Worm (Caenorhabditis elegans) whole organism, midembryonic: ENCODE measurements around the gene Y41D4B.1.

Experiments used
- T22C8.4 ChIP-seq: fragments of 200-800 bp; sonication (Bioruptor generic); IDR thresholded peaks from 2 replicates; pipeline ENCODE4 v1.3.6; 2022; ENCODE audit warnings: missing genetic modification characterization, missing compliant biosample characterization
- cog-1 ChIP-seq: sonication (generic microtip); optimal IDR thresholded peaks from 2 replicates; lab custom pipeline; 2016; ENCODE audit warnings: missing genetic modification characterization, missing compliant biosample characterization
- flt-1 ChIP-seq: fragments of 200-800 bp; sonication (Bioruptor generic); IDR thresholded peaks from 2 replicates; pipeline ENCODE4 v1.3.6; 2022; ENCODE audit warnings: missing genetic modification characterization, missing compliant biosample characterization
- klf-2 ChIP-seq: fragments of 200-800 bp; sonication (Bioruptor generic); conservative IDR thresholded peaks from 2 replicates; pipeline ENCODE4 v1.3.6; 2022; ENCODE audit warnings: missing genetic modification reagents, missing genetic modification characterization, missing compliant biosample characterization
- med-1 ChIP-seq: sonication (generic microtip); optimal IDR thresholded peaks from 2 replicates; lab custom pipeline; 2017; ENCODE audit warnings: missing genetic modification characterization, mild to moderate bottlenecking, missing compliant biosample characterization, antibody characterized with exemption, missing genetic modification reagents; ENCODE audit not compliant: insufficient read depth
- ref-1 ChIP-seq: fragments of 200-800 bp; sonication (Bioruptor generic); conservative IDR thresholded peaks from 2 replicates; pipeline ENCODE4 v1.3.6; 2022; ENCODE audit warnings: missing genetic modification reagents, missing genetic modification characterization, missing compliant biosample characterization
- tab-1 ChIP-seq: fragments of 200-800 bp; sonication (Bioruptor generic); IDR thresholded peaks from 2 replicates; pipeline ENCODE4 v1.3.6; 2022; ENCODE audit warnings: missing genetic modification characterization, missing compliant biosample characterization
- ztf-23 ChIP-seq: fragments of 200-800 bp; sonication (Bioruptor generic); IDR thresholded peaks from 2 replicates; pipeline ENCODE4 v1.3.6; 2022; ENCODE audit warnings: missing genetic modification reagents, missing genetic modification characterization, missing compliant biosample characterization
- ztf-29 ChIP-seq: fragments of 200-800 bp; sonication (Bioruptor generic); IDR thresholded peaks from 2 replicates; pipeline ENCODE4 v1.3.6; 2022; ENCODE audit warnings: missing genetic modification reagents, missing genetic modification characterization, missing compliant biosample characterization

Y41D4B.1 gene

DNA sequence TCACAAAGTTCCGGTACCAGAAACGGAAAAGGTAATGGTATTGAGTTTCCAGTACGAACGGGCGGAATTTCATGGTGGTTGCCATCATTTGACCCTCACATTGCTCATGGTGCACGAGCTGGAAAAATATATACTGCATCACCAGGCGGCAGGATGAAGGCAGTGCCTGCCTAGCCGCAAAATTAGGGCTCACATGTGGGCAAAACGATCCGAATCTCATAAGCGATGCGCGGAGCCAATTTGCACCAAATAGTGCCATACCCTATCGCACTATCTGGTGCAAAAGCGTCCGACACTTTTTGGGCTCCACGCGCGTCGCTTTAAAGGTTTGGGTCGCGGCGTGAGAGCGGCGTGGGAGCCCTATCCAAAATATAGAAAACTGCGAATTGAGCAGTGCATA is 6.7 kb downstream of the Y41D4B.1 start:
- TF ChIP-seq ztf-23 (GFP tag; lab: Robert Waterston, UW) (no peak), klf-2 (GFP tag; lab: Robert Waterston, UW) (no peak), T22C8.4 (no peak), cog-1 (tag; lab: Kevin White, UChicago) (no peak), flt-1 (GFP tag; lab: Robert Waterston, UW) (no peak), med-1 (no peak), ztf-29 (GFP tag; lab: Robert Waterston, UW) (no peak), tab-1 (GFP tag; lab: Robert Waterston, UW) (no peak), ref-1 (GFP tag; lab: Robert Waterston, UW) (no peak)

DNA sequence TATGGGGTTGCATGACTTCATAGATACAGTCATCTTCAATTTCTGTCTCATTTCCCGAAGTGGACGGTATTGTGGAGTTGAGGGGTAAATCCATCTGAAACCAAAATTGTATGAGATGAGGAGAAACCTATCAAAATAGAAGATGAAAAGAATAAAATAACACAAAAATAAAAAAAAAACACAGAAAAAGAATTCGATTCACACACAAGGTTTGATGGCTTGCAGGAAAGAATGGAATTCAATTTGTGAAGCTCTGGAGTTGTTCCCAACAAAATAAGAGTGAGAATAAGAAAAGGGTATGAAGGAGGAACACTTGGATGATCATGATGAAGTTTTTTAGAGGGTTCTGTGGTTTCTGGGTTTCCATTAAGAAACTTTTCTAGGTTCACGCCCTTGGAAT is 9.6 kb downstream of the Y41D4B.1 start, which contains the start of gene Y41D4B.24:
Gene Y41D4B.24, minus strand, starts transcription at position 101 of the 400 bp plus-strand sequence.
- no peak for TF ChIP-seq T22C8.4

DNA sequence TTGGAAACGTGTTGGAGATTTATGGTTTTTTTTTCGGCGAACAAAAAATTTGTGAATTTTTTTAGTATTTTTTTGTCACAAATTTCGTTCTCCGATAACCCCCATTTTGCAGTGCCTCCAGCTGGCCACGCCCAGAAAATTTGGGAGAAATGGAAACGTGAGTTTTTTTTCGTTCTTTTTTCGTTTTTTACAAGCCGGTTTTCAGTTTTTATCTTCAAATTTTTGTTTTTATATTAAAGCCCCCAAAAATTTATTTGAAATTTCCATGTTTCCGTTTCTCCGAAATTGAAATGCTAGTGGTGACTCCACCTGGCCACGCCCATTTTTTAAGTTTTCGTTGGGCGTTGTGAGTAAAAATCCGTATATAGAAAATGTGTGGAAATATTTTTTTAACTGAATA is 14.7 kb downstream of the Y41D4B.1 start:
- TF ChIP-seq cog-1 (tag; lab: Kevin White, UChicago) (no peak), T22C8.4 (no peak), flt-1 (GFP tag; lab: Robert Waterston, UW) (peak; percentile 59; the same call in 1 of the 2 replicates), med-1 (no peak), ztf-29 (GFP tag; lab: Robert Waterston, UW) (no peak), klf-2 (GFP tag; lab: Robert Waterston, UW) (0 out of 2 replicates have a peak, but pooled peaks have one; percentile 40), ref-1 (GFP tag; lab: Robert Waterston, UW) (0 out of 2 replicates have a peak, but pooled peaks have one; percentile 24), ztf-23 (GFP tag; lab: Robert Waterston, UW) (peak; percentile 63; the same call in 1 of the 2 replicates), tab-1 (GFP tag; lab: Robert Waterston, UW) (no peak)

DNA sequence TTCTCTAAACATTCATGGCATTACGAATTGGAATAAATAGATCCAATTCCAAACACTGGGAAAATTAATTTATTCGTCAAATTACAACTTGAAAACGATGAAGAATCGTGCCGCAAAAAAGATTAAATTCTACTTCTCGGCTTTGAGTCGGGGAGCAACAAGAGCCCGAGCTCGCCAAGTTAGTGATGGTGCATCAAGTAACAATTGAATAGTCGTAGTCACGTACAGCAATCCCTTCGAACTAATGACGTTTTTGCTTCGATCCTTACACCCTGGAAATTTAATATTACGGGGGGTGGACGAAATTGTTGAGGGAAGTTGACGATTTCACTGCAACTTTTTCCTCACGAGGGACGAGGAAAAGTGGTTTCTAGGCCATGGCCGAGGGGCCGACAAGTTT is 19.2 kb downstream of the Y41D4B.1 start:
- TF ChIP-seq ztf-29 (GFP tag; lab: Robert Waterston, UW) = no peak
- no peak for TF ChIP-seq ref-1 (GFP tag; lab: Robert Waterston, UW)
- TF ChIP-seq T22C8.4 = no peak
- TF ChIP-seq tab-1 (GFP tag; lab: Robert Waterston, UW) = no peak
- TF ChIP-seq ztf-23 (GFP tag; lab: Robert Waterston, UW) = no peak
- no peak for TF ChIP-seq cog-1 (tag; lab: Kevin White, UChicago)
- TF ChIP-seq flt-1 (GFP tag; lab: Robert Waterston, UW) = no peak
- no peak for TF ChIP-seq klf-2 (GFP tag; lab: Robert Waterston, UW)
- TF ChIP-seq med-1 = no peak

DNA sequence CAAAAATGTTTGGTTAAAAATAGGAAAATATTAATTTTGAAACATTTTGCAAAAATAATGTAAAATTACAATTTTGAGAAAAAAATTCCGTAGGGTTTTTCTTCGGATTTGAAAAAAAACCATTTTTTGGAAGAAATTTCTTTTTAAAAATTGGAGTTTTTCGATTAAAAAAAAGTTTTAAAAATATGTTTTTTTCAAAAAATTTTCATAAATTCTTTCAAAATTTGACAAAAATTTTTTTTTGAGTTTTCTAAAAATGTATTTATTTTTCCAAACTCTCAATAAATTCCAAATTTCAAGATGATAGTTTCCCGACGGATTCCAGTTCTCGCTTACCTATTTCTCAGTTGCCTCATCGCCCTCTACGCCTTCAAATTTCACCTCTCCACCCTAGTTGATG is 27.1 kb downstream of the Y41D4B.1 start, which contains the start of gene bus-2:
Gene bus-2, plus strand, starts transcription at position 301 of the 400 bp plus-strand sequence.
- TF ChIP-seq med-1 (no peak), flt-1 (GFP tag; lab: Robert Waterston, UW) (no peak), ztf-29 (GFP tag; lab: Robert Waterston, UW) (no peak), T22C8.4 (no peak), ref-1 (GFP tag; lab: Robert Waterston, UW) (no peak), ztf-23 (GFP tag; lab: Robert Waterston, UW) (no peak), klf-2 (GFP tag; lab: Robert Waterston, UW) (no peak), tab-1 (GFP tag; lab: Robert Waterston, UW) (no peak)

DNA sequence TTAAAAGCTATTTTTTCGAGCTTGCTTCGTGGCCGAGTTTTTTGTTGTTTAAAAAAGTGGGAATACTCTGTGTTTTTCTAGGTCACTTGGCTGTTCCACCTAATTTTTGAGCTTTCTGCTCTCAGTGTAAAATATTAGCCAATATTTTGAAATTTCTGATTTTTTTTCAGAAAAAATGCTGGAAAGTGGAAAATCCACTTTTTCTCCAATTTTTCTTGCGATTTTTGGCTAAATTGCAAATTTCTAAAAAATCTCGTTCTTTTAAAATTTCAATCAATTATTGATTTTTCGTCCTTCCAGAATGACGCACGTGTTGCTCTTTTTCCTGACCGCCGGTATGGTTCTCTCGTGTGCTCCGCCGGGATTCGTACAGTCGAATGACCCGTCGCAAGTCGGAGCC is 34.5 kb downstream of the Y41D4B.1 start, which contains the start of gene K08D12.4:
Gene K08D12.4, plus strand, starts transcription at position 301 of the 400 bp plus-strand sequence.
- TF ChIP-seq T22C8.4 (peak; percentile 42; the same call in 1 of the 2 replicates), ztf-23 (GFP tag; lab: Robert Waterston, UW) (no peak)

ce11 chrIV:1707960-1708359 is 35.5 kb downstream of the Y41D4B.1 start:
- TF ChIP-seq tab-1 (GFP tag; lab: Robert Waterston, UW) (no peak), med-1 (no peak), ztf-23 (GFP tag; lab: Robert Waterston, UW) (no peak), klf-2 (GFP tag; lab: Robert Waterston, UW) (no peak), flt-1 (GFP tag; lab: Robert Waterston, UW) (no peak), ztf-29 (GFP tag; lab: Robert Waterston, UW) (no peak), T22C8.4 (no peak), cog-1 (tag; lab: Kevin White, UChicago) (no peak), ref-1 (GFP tag; lab: Robert Waterston, UW) (no peak)

DNA sequence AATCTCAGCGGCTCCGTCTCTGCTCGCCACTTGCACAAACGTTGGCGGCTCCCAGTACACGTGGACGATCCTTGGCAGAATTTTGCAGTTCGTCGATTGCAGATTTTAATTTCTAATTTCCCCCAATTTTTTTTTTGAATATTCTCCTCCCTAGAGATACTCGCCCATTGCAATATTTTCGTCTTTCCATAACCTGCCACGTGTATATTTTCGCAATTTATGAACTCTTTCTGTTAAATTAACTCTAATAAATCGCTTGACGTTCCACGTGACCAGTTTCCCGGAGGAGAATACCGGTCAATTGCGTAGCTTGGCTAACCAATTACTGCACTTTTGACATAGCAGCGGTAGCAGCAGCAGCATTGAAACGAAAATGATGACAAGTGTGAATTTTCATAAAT is 35.9 kb downstream of the Y41D4B.1 start:
- TF ChIP-seq flt-1 (GFP tag; lab: Robert Waterston, UW) (no peak), T22C8.4 (no peak)

ce11 chrIV:1709002-1709401 is 36.5 kb downstream of the Y41D4B.1 start:
- TF ChIP-seq T22C8.4 (no peak), med-1 (no peak), cog-1 (tag; lab: Kevin White, UChicago) (no peak), ref-1 (GFP tag; lab: Robert Waterston, UW) (no peak), klf-2 (GFP tag; lab: Robert Waterston, UW) (no peak), flt-1 (GFP tag; lab: Robert Waterston, UW) (no peak), ztf-23 (GFP tag; lab: Robert Waterston, UW) (no peak), tab-1 (GFP tag; lab: Robert Waterston, UW) (no peak), ztf-29 (GFP tag; lab: Robert Waterston, UW) (no peak)

DNA sequence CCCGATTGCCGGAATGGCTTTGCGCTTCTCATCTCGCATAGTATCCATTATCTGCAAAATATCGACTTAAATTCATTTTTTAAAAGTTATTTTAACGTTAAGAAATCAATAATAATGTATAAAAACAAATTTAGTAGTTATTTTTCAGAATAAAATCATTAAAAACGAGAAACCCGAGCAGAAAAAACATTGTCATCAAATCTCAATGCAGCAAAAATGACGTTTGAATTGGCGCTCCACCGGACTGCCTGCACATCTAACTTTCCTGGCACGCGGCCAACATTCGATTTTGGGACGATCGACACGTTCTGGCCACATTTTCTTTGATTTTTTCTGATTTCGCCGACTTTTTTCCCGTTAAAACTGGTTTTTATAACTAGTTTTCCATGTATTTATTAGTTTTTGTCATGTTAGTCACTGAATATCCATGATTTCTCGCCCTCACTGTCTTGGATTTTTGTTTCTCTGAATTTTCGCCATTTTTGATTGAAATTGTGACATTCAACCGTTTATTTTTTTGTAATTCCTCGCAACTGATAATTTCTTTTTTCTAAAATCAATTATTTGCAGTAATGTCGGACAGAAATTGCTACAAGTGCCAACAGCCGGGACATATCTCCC is 37.3 kb downstream of the Y41D4B.1 start, which contains the start of the genes pbs-1 and K08D12.3:
Gene pbs-1, minus strand, starts transcription at position 51 of the 621 bp plus-strand sequence.
Gene K08D12.3, plus strand, starts transcription at position 571 of the 621 bp plus-strand sequence.
- TF ChIP-seq ztf-29 (GFP tag; lab: Robert Waterston, UW) (no peak), ztf-23 (GFP tag; lab: Robert Waterston, UW) (0 out of 2 replicates have a peak, but pooled peaks have one; percentile 24)
